Fruit fly (Drosophila melanogaster) whole organism, wandering third instar larva: ENCODE measurements around the gene CG14551.

Source experiments
- Abd-B ChIP-seq: fragments of >200 bp; optimal IDR thresholded peaks from 2 replicates; lab custom pipeline; 2017; ENCODE audit warnings: missing biosample characterization, missing genetic modification characterization
- CG32264 ChIP-seq: fragments of 200-800 bp; sonication (Bioruptor generic); optimal IDR thresholded peaks from 2 replicates; lab custom pipeline; 2016; ENCODE audit warnings: missing biosample characterization, missing genetic modification characterization
- CrebA ChIP-seq: fragments of 200-800 bp; sonication (Bioruptor generic); optimal IDR thresholded peaks from 2 replicates; lab custom pipeline; 2016; ENCODE audit warnings: missing biosample characterization, mild to moderate bottlenecking, missing genetic modification characterization, borderline replicate concordance
- Dfd ChIP-seq: fragments of >200 bp; optimal IDR thresholded peaks from 2 replicates; lab custom pipeline; 2017; ENCODE audit warnings: missing biosample characterization, missing genetic modification characterization
- Hr78 ChIP-seq: fragments of >200 bp; optimal IDR thresholded peaks from 2 replicates; lab custom pipeline; 2017; ENCODE audit warnings: missing biosample characterization, missing genetic modification characterization
- Myc ChIP-seq: fragments of >200 bp; optimal IDR thresholded peaks from 2 replicates; lab custom pipeline; 2017
- Rel ChIP-seq, 2 experiments: fragments of 200-800 bp; sonication (Bioruptor generic) in 1 of 2; optimal IDR thresholded peaks; 2 replicates in 1 of 2; 3 replicates in 1 of 2; lab custom pipeline; 2016 to 2019; ENCODE audit warnings: mild to moderate bottlenecking in 2 of 2, missing biosample characterization in 2 of 2, missing genetic modification characterization in 2 of 2, moderate library complexity in 1 of 2
- br ChIP-seq: fragments of 200-800 bp; sonication (Bioruptor generic); optimal IDR thresholded peaks from 2 replicates; lab custom pipeline; 2016; ENCODE audit warnings: missing biosample characterization, missing genetic modification characterization
- dsf ChIP-seq: sonication (Bioruptor generic); optimal IDR thresholded peaks from 2 replicates; lab custom pipeline; 2016; ENCODE audit warnings: missing biosample characterization, missing genetic modification characterization, borderline replicate concordance
- fru ChIP-seq: fragments of 200-800 bp; sonication (Bioruptor generic); optimal IDR thresholded peaks from 3 replicates; lab custom pipeline; 2016; ENCODE audit warnings: missing biosample characterization, mild to moderate bottlenecking, missing genetic modification characterization
- lola ChIP-seq: fragments of >200 bp; optimal IDR thresholded peaks from 2 replicates; lab custom pipeline; 2017; ENCODE audit warnings: missing biosample characterization, missing genetic modification characterization
- pan ChIP-seq: fragments of >200 bp; optimal IDR thresholded peaks from 2 replicates; lab custom pipeline; 2017
- psq ChIP-seq: fragments of 200-800 bp; sonication (Bioruptor generic); optimal IDR thresholded peaks from 3 replicates; lab custom pipeline; 2017; ENCODE audit warnings: missing biosample characterization, mild to moderate bottlenecking, missing genetic modification characterization, moderate library complexity
- woc ChIP-seq: sonication (Bioruptor generic); optimal IDR thresholded peaks from 2 replicates; lab custom pipeline; 2016; ENCODE audit warnings: missing biosample characterization, mild to moderate bottlenecking, missing genetic modification characterization

DNA sequence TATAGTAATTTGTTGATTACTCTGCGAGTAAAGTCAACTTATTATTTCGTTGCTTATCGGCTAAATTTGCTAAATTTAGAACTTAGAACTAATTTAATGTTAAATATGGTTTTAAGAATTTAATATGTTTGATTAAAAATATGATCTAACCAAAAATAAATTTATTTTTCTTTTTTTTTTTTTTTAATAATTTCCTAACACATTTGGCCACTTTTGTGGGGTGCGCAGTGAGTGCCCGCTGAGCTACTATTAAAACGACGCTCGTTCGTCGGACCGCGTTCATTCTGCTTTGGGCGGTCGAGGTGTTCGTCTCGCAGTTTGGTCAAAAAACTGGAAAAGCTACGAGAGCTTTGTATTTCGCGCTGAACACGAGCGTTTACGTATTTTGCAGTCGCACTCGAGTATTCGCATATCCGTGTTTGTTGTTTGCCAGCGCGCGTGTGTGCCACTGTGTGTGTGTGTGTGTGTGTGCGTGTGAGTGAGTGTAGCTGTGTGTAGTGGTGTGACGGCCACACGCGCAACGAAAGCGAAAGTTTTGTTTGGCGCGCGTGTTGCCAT lies 43.9 kb upstream of the CG14551 start, which contains the start of gene Cipc:
- no peak for TF ChIP-seq Myc (lab: Kevin White, UChicago)
- no peak for TF ChIP-seq lola (GFP tag; lab: Kevin White, UChicago)
- peak; percentile 42 for TF ChIP-seq woc (GFP tag; lab: Kevin White, UChicago)
- TF ChIP-seq br: peak; percentile 45
- TF ChIP-seq pan: no peak
- TF ChIP-seq CG32264 (GFP tag; lab: Kevin White, UChicago): no peak
- no peak for TF ChIP-seq Hr78
- peak; percentile 37 for TF ChIP-seq fru
- TF ChIP-seq CrebA (GFP tag; lab: Kevin White, UChicago): no peak
- TF ChIP-seq psq (GFP tag; lab: Kevin White, UChicago): peak; percentile 32
- no peak for TF ChIP-seq dsf (GFP tag; lab: Kevin White, UChicago)
- TF ChIP-seq Dfd (GFP tag; lab: Kevin White, UChicago): peak; percentile 89
- TF ChIP-seq Rel (GFP tag; optimal IDR thresholded peaks at IDR 0.05; lab: Kevin White, UChicago): no peak
- peak; percentile 54 for TF ChIP-seq Rel (tag; optimal IDR thresholded peaks at IDR 0.05; lab: Kevin White, UChicago)
- no peak for TF ChIP-seq Abd-B (GFP tag; lab: Kevin White, UChicago)
